Worm (Caenorhabditis elegans): ENCODE results near the gene syp-2.

ce11 chrV:5587042-5587441 lies 50.8 kb downstream of the syp-2 start:
- TF ChIP-seq lir-3 (tag; optimal IDR thresholded peaks at IDR 0.05) (no peak), lin-39 (tag; optimal IDR thresholded peaks at IDR 0.05) (no peak)
